Worm (Caenorhabditis elegans) whole organism, midembryonic: Measurements from ENCODE around the gene srz-10.
A peak's percentile ranks its signal among the peaks of the same experiment; 100 is the strongest.
"Not testable (repeated sequence)": the region's sequence is repeated elsewhere in the genome, so short reads cannot be mapped to it uniquely, and the experiment has no call there.

Experiments
- T22C8.4 ChIP-seq: fragments of 200-800 bp; sonication (Bioruptor generic); IDR thresholded peaks from 2 replicates; pipeline ENCODE4 v1.3.6; 2022; ENCODE audit warnings: missing genetic modification characterization, missing compliant biosample characterization
- cog-1 ChIP-seq: sonication (generic microtip); optimal IDR thresholded peaks from 2 replicates; lab custom pipeline; 2016; ENCODE audit warnings: missing genetic modification characterization, missing compliant biosample characterization
- flt-1 ChIP-seq: fragments of 200-800 bp; sonication (Bioruptor generic); IDR thresholded peaks from 2 replicates; pipeline ENCODE4 v1.3.6; 2022; ENCODE audit warnings: missing genetic modification characterization, missing compliant biosample characterization
- ztf-23 ChIP-seq: fragments of 200-800 bp; sonication (Bioruptor generic); IDR thresholded peaks from 2 replicates; pipeline ENCODE4 v1.3.6; 2022; ENCODE audit warnings: missing genetic modification reagents, missing genetic modification characterization, missing compliant biosample characterization
- ztf-29 ChIP-seq: fragments of 200-800 bp; sonication (Bioruptor generic); IDR thresholded peaks from 2 replicates; pipeline ENCODE4 v1.3.6; 2022; ENCODE audit warnings: missing genetic modification reagents, missing genetic modification characterization, missing compliant biosample characterization

ce11 chrV:15320756-15321332 is 11.9 kb upstream of the srz-10 start:
- peak; percentile 84 for TF ChIP-seq flt-1 (GFP tag; lab: Robert Waterston, UW)
- not testable (repeated sequence) for TF ChIP-seq T22C8.4; ztf-29 (GFP tag; lab: Robert Waterston, UW); ztf-23 (GFP tag; lab: Robert Waterston, UW); cog-1
